Worm (Caenorhabditis elegans) whole organism, young adult: ENCODE measurements around the gene clec-47.

Source experiments
- B0336.3 ChIP-seq: fragments of 200-800 bp; sonication (Bioruptor generic); IDR thresholded peaks from 2 replicates; pipeline ENCODE4 v1.3.6; 2022; ENCODE audit warnings: missing genetic modification characterization, missing compliant biosample characterization
- C06A6.2 ChIP-seq: fragments of 200-800 bp; sonication (Bioruptor generic); conservative IDR thresholded peaks from 2 replicates; pipeline ENCODE4 v1.3.6; 2022; ENCODE audit warnings: missing genetic modification characterization, missing compliant biosample characterization
- F10E7.11 ChIP-seq: sonication (generic microtip); optimal IDR thresholded peaks from 2 replicates; lab custom pipeline; 2017; ENCODE audit warnings: mild to moderate bottlenecking, missing genetic modification characterization, moderate library complexity, missing compliant biosample characterization
- F22D6.2 ChIP-seq: sonication (generic microtip); optimal IDR thresholded peaks from 2 replicates; lab custom pipeline; 2016; ENCODE audit warnings: mild to moderate bottlenecking, missing genetic modification characterization, missing compliant biosample characterization
- F39B2.1 ChIP-seq: fragments of 200-800 bp; sonication (Bioruptor generic); IDR thresholded peaks from 2 replicates; pipeline ENCODE4 v1.3.6; 2022; ENCODE audit warnings: missing genetic modification reagents, missing genetic modification characterization, missing compliant biosample characterization
- F57C9.4 ChIP-seq: sonication (generic microtip); optimal IDR thresholded peaks from 2 replicates; lab custom pipeline; 2017; ENCODE audit warnings: mild to moderate bottlenecking, missing genetic modification characterization, missing compliant biosample characterization
- T26A5.8 ChIP-seq: sonication (generic microtip); optimal IDR thresholded peaks from 2 replicates; lab custom pipeline; 2016; ENCODE audit warnings: missing genetic modification characterization, missing compliant biosample characterization
- Y53G8AR.9 ChIP-seq: fragments of 200-800 bp; sonication (Bioruptor generic); conservative IDR thresholded peaks from 2 replicates; pipeline ENCODE4 v1.3.6; 2022; ENCODE audit warnings: missing genetic modification reagents, missing genetic modification characterization, missing compliant biosample characterization
- Y67H2A.10 ChIP-seq: fragments of 200-800 bp; sonication (Bioruptor generic); conservative IDR thresholded peaks from 2 replicates; pipeline ENCODE4 v1.3.6; 2022; ENCODE audit warnings: missing genetic modification reagents, missing genetic modification characterization, missing compliant biosample characterization
- akir-1 ChIP-seq: fragments of 200-800 bp; sonication (Bioruptor generic); optimal IDR thresholded peaks from 2 replicates; lab custom pipeline; 2018; ENCODE audit warnings: mild to moderate bottlenecking, missing genetic modification characterization, moderate library complexity, missing compliant biosample characterization
- ama-1 ChIP-seq, 3 experiments: fragments of 150-350 bp in 1 of 3; sonication (generic microtip) in 2 of 3; optimal IDR thresholded peaks; 2 replicates each; lab custom pipeline; 2014 to 2018; ENCODE audit warnings: missing biosample characterization in 2 of 3, missing genetic modification characterization in 2 of 3, missing genetic modification reagents in 2 of 3
- aptf-2 ChIP-seq: fragments of 200-800 bp; sonication (Bioruptor generic); conservative IDR thresholded peaks from 2 replicates; pipeline ENCODE4 v1.3.6; 2022; ENCODE audit warnings: missing genetic modification reagents, missing genetic modification characterization, missing compliant biosample characterization
- attf-3 ChIP-seq: fragments of 200-800 bp; sonication (Bioruptor generic); conservative IDR thresholded peaks from 2 replicates; pipeline ENCODE4 v1.3.6; 2022; ENCODE audit warnings: missing genetic modification reagents, missing genetic modification characterization, missing compliant biosample characterization
- bed-1 ChIP-seq: fragments of 200-800 bp; sonication (Bioruptor generic); IDR thresholded peaks from 2 replicates; pipeline ENCODE4 v1.3.6; 2022; ENCODE audit warnings: missing genetic modification reagents, missing genetic modification characterization, missing compliant biosample characterization
- ceh-58 ChIP-seq: fragments of 200-800 bp; sonication (Bioruptor generic); IDR thresholded peaks from 2 replicates; pipeline ENCODE4 v1.3.6; 2022; ENCODE audit warnings: missing genetic modification characterization, missing compliant biosample characterization
- chd-7 ChIP-seq: sonication (generic microtip); optimal IDR thresholded peaks from 2 replicates; lab custom pipeline; 2016; ENCODE audit warnings: mild to moderate bottlenecking, missing genetic modification characterization, moderate library complexity, missing compliant biosample characterization
- die-1 ChIP-seq: sonication (generic microtip); optimal IDR thresholded peaks from 2 replicates; lab custom pipeline; 2016; ENCODE audit warnings: missing genotype, mild to moderate bottlenecking, missing genetic modification characterization, missing compliant biosample characterization
- dox-1 ChIP-seq: fragments of 200-800 bp; sonication (Bioruptor generic); IDR thresholded peaks from 2 replicates; pipeline ENCODE4 v1.3.6; 2022; ENCODE audit warnings: missing genetic modification reagents, missing genetic modification characterization, missing compliant biosample characterization
- egl-18 ChIP-seq: fragments of 200-800 bp; sonication (Bioruptor generic); IDR thresholded peaks from 2 replicates; pipeline ENCODE4 v1.3.6; 2022; ENCODE audit warnings: missing genetic modification reagents, missing genetic modification characterization, missing compliant biosample characterization
- ets-4 ChIP-seq: fragments of 200-800 bp; sonication (Bioruptor generic); optimal IDR thresholded peaks from 2 replicates; lab custom pipeline; 2018; ENCODE audit warnings: mild to moderate bottlenecking, missing genetic modification characterization, missing compliant biosample characterization
- gei-17 ChIP-seq: fragments of 200-800 bp; sonication (Bioruptor generic); optimal IDR thresholded peaks from 2 replicates; lab custom pipeline; 2018; ENCODE audit warnings: mild to moderate bottlenecking, missing genetic modification characterization, missing compliant biosample characterization
- him-1 ChIP-seq: sonication (generic microtip); optimal IDR thresholded peaks from 2 replicates; lab custom pipeline; 2016; ENCODE audit warnings: missing genotype, missing genetic modification reagents, missing genetic modification characterization, missing compliant biosample characterization
- hlh-12 ChIP-seq: sonication (generic microtip); optimal IDR thresholded peaks from 2 replicates; lab custom pipeline; 2016; ENCODE audit warnings: missing genetic modification characterization, missing compliant biosample characterization
- hmg-1.2 ChIP-seq: fragments of 200-800 bp; sonication (Bioruptor generic); IDR thresholded peaks from 2 replicates; pipeline ENCODE4 v1.3.6; 2022; ENCODE audit warnings: missing genetic modification reagents, missing genetic modification characterization, missing compliant biosample characterization
- hsf-1 ChIP-seq: fragments of 200-800 bp; sonication (Bioruptor generic); IDR thresholded peaks from 2 replicates; pipeline ENCODE4 v1.3.6; 2022; ENCODE audit warnings: missing genetic modification reagents, missing genetic modification characterization, missing compliant biosample characterization
- lag-1 ChIP-seq: fragments of 200-800 bp; sonication (Bioruptor generic); IDR thresholded peaks from 2 replicates; pipeline ENCODE4 v1.3.6; 2022; ENCODE audit warnings: missing genetic modification reagents, missing genetic modification characterization, missing compliant biosample characterization
- let-526 ChIP-seq: fragments of 200-800 bp; sonication (Bioruptor generic); IDR thresholded peaks from 2 replicates; pipeline ENCODE4 v1.3.6; 2022; ENCODE audit warnings: missing genetic modification reagents, missing genetic modification characterization, missing compliant biosample characterization
- lin-26 ChIP-seq: fragments of 200-800 bp; sonication (Bioruptor generic); IDR thresholded peaks from 2 replicates; pipeline ENCODE4 v1.3.6; 2022; ENCODE audit warnings: missing genetic modification reagents, missing genetic modification characterization, missing compliant biosample characterization
- lir-1 ChIP-seq: fragments of 200-800 bp; sonication (Bioruptor generic); conservative IDR thresholded peaks from 2 replicates; pipeline ENCODE4 v1.3.6; 2022; ENCODE audit warnings: missing genetic modification reagents, missing genetic modification characterization, missing compliant biosample characterization
- lsy-27 ChIP-seq: sonication (generic microtip); optimal IDR thresholded peaks from 2 replicates; lab custom pipeline; 2017; ENCODE audit warnings: missing genetic modification characterization, mild to moderate bottlenecking, missing compliant biosample characterization, antibody characterized with exemption, missing genotype, borderline replicate concordance; ENCODE audit not compliant: insufficient read depth
- madf-3 ChIP-seq: fragments of 200-800 bp; sonication (Bioruptor generic); IDR thresholded peaks from 2 replicates; pipeline ENCODE4 v1.3.6; 2022; ENCODE audit warnings: missing genetic modification reagents, missing genetic modification characterization, missing compliant biosample characterization
- mcd-1 ChIP-seq: fragments of 200-800 bp; sonication (Bioruptor generic); IDR thresholded peaks from 2 replicates; pipeline ENCODE4 v1.3.6; 2022; ENCODE audit warnings: missing genetic modification reagents, missing genetic modification characterization, missing compliant biosample characterization
- mel-28 ChIP-seq: sonication (generic microtip); optimal IDR thresholded peaks from 2 replicates; lab custom pipeline; 2016; ENCODE audit warnings: borderline replicate concordance, mild to moderate bottlenecking, missing genetic modification characterization, missing compliant biosample characterization
- nfya-1 ChIP-seq: sonication (generic microtip); optimal IDR thresholded peaks from 2 replicates; lab custom pipeline; 2017; ENCODE audit warnings: antibody characterized with exemption, missing compliant biosample characterization, missing genetic modification characterization, borderline replicate concordance; ENCODE audit not compliant: insufficient read depth
- nfya-2 ChIP-seq: fragments of 200-800 bp; sonication (Bioruptor generic); IDR thresholded peaks from 2 replicates; pipeline ENCODE4 v1.3.6; 2022; ENCODE audit warnings: missing genetic modification reagents, missing genetic modification characterization, missing compliant biosample characterization
- nhr-120 ChIP-seq: fragments of 200-800 bp; sonication (Bioruptor generic); IDR thresholded peaks from 2 replicates; pipeline ENCODE4 v1.3.6; 2022; ENCODE audit warnings: missing genetic modification characterization, missing compliant biosample characterization
- sea-2 ChIP-seq: fragments of 200-800 bp; sonication (Bioruptor generic); IDR thresholded peaks from 2 replicates; pipeline ENCODE4 v1.3.6; 2022; ENCODE audit warnings: missing genetic modification characterization, missing compliant biosample characterization
- snpc-1.3 ChIP-seq: sonication (generic microtip); optimal IDR thresholded peaks from 2 replicates; lab custom pipeline; 2017; ENCODE audit warnings: missing genetic modification characterization, mild to moderate bottlenecking, missing compliant biosample characterization, antibody characterized with exemption, moderate library complexity, missing genotype, missing genetic modification reagents; ENCODE audit not compliant: insufficient read depth
- snpc-3.4 ChIP-seq: sonication (generic microtip); optimal IDR thresholded peaks from 2 replicates; lab custom pipeline; 2017; ENCODE audit warnings: missing genetic modification characterization, mild to moderate bottlenecking, missing compliant biosample characterization, antibody characterized with exemption, moderate library complexity, missing genotype, missing genetic modification reagents
- snpc-4 ChIP-seq, 5 experiments: fragments of 150-350 bp in 1 of 5; sonication (generic microtip) in 4 of 5; optimal IDR thresholded peaks; 2 replicates each; lab custom pipeline; 2014 to 2018; ENCODE audit warnings: missing genetic modification characterization in 5 of 5, missing biosample characterization in 3 of 5, antibody characterized with exemption in 2 of 5, mild to moderate bottlenecking in 2 of 5, missing compliant biosample characterization in 2 of 5, missing genotype in 2 of 5, moderate library complexity in 2 of 5, missing genetic modification reagents in 1 of 5
- tbp1 ChIP-seq: fragments of 200-800 bp; sonication (Bioruptor generic); optimal IDR thresholded peaks from 2 replicates; lab custom pipeline; 2018; ENCODE audit warnings: mild to moderate bottlenecking, missing genetic modification characterization, missing compliant biosample characterization
- unc-62 ChIP-seq: fragments of 150-350 bp; optimal IDR thresholded peaks from 2 replicates; lab custom pipeline; 2014; ENCODE audit warnings: missing biosample characterization, missing genetic modification reagents, missing genetic modification characterization
- zim-3 ChIP-seq: sonication (generic microtip); optimal IDR thresholded peaks from 2 replicates; lab custom pipeline; 2017; ENCODE audit warnings: mild to moderate bottlenecking, missing genetic modification characterization, moderate library complexity, missing compliant biosample characterization
- ztf-18 ChIP-seq: sonication (generic microtip); optimal IDR thresholded peaks from 2 replicates; lab custom pipeline; 2016; ENCODE audit warnings: missing genotype, mild to moderate bottlenecking, missing genetic modification characterization, missing compliant biosample characterization

Gene clec-47

ce11 chrV:15132423-15132822 is 43.1 kb upstream of the clec-47 start, which contains the start of gene str-171:
TSS of gene str-171 (minus strand) at chrV:15132523.
- no peak for TF ChIP-seq zim-3
- no peak for TF ChIP-seq sea-2 (GFP tag; lab: Robert Waterston, UW)
- no peak for TF ChIP-seq nfya-2 (GFP tag; lab: Robert Waterston, UW)
- TF ChIP-seq egl-18 = no peak
- no peak for TF ChIP-seq him-1 (tag; lab: Kevin White, UChicago)
- TF ChIP-seq B0336.3 (GFP tag; lab: Robert Waterston, UW) = no peak
- TF ChIP-seq akir-1 = no peak
- no peak for TF ChIP-seq Y53G8AR.9 (GFP tag; lab: Robert Waterston, UW)
- no peak for TF ChIP-seq T26A5.8
- no peak for TF ChIP-seq nhr-120 (GFP tag; lab: Robert Waterston, UW)
- no peak for TF ChIP-seq snpc-1.3 (tag; lab: Kevin White, UChicago)

- TF ChIP-seq ceh-58 = no peak
- TF ChIP-seq hsf-1 = 0 out of 2 replicates have a peak, but pooled peaks have one; percentile 18
Observed at ce11 chrV:15133812-15134211, 41.7 kb upstream of the clec-47 start.

ce11 chrV:15136772-15137171 is 38.8 kb upstream of the clec-47 start, which contains the start of gene aipl-1:
TSS of gene aipl-1 (minus strand) at chrV:15136801.
- TF ChIP-seq him-1 (tag; lab: Kevin White, UChicago) (no peak), snpc-3.4 (tag; lab: Kevin White, UChicago) (peak; percentile 25), snpc-4 (GFP tag; optimal IDR thresholded peaks at IDR 0.05; lab: Kevin White, UChicago) (no peak), snpc-4 (tag; optimal IDR thresholded peaks at IDR 0.05; lab: Kevin White, UChicago) (peak in 3 of 4 experiments; percentile 5 to 66 (median 53)), hmg-1.2 (peak; percentile 98), ceh-58 (no peak), tbp1 (GFP tag; lab: Kevin White, UChicago) (peak; percentile 34), C06A6.2 (no peak), snpc-1.3 (tag; lab: Kevin White, UChicago) (no peak), attf-3 (GFP tag; lab: Robert Waterston, UW) (no peak), F39B2.1 (GFP tag; lab: Robert Waterston, UW) (no peak), F22D6.2 (tag; lab: Kevin White, UChicago) (no peak), lag-1 (GFP tag; lab: Robert Waterston, UW) (no peak), aptf-2 (GFP tag; lab: Robert Waterston, UW) (0 out of 2 replicates have a peak, but pooled peaks have one; percentile 28), dox-1 (GFP tag; lab: Robert Waterston, UW) (peak; percentile 73), egl-18 (no peak), mcd-1 (GFP tag; lab: Robert Waterston, UW) (peak; percentile 90), die-1 (no peak), nfya-1 (tag; lab: Kevin White, UChicago) (no peak), ztf-18 (tag; lab: Kevin White, UChicago) (no peak), F10E7.11 (tag; lab: Kevin White, UChicago) (no peak), lir-1 (GFP tag; lab: Robert Waterston, UW) (no peak), chd-7 (tag; lab: Kevin White, UChicago) (no peak), hlh-12 (tag; lab: Kevin White, UChicago) (no peak), bed-1 (GFP tag; lab: Robert Waterston, UW) (no peak), mel-28 (tag; lab: Kevin White, UChicago) (no peak), lsy-27 (tag; lab: Kevin White, UChicago) (no peak), F57C9.4 (no peak), ama-1 (optimal IDR thresholded peaks at IDR 0.05; lab: Kevin White, UChicago) (no peak), ama-1 (GFP tag; optimal IDR thresholded peaks at IDR 0.05; lab: Kevin White, UChicago) (no peak), lin-26 (GFP tag; lab: Robert Waterston, UW) (no peak), madf-3 (no peak), unc-62 (GFP tag; lab: Kevin White, UChicago) (no peak), Y53G8AR.9 (GFP tag; lab: Robert Waterston, UW) (no peak), ets-4 (GFP tag; lab: Kevin White, UChicago) (no peak), gei-17 (GFP tag; lab: Kevin White, UChicago) (no peak), let-526 (GFP tag; lab: Robert Waterston, UW) (no peak), Y67H2A.10 (GFP tag; lab: Robert Waterston, UW) (0 out of 2 replicates have a peak, but pooled peaks have one; percentile 15)
